Fruit fly (Drosophila melanogaster) whole organism, prepupa: Measurements from ENCODE around the gene Cdc45.
A peak's percentile ranks its signal among the peaks of the same experiment; 100 is the strongest.

ENCODE experiments used
- CG10631 ChIP-seq: fragments of 200-800 bp; sonication (Bioruptor generic); optimal IDR thresholded peaks from 2 replicates; lab custom pipeline; 2016; ENCODE audit warnings: missing biosample characterization, missing genetic modification characterization
- CG10669 ChIP-seq: fragments of 200-800 bp; sonication (Bioruptor generic); optimal IDR thresholded peaks from 3 replicates; lab custom pipeline; 2018; ENCODE audit warnings: missing biosample characterization, mild to moderate bottlenecking, missing genetic modification characterization, moderate library complexity
- CG11294 ChIP-seq: fragments of 200-800 bp; sonication (Bioruptor generic); IDR thresholded peaks from 2 replicates; pipeline ENCODE4 v1.3.6; 2022; ENCODE audit warnings: missing biosample characterization, missing genetic modification characterization
- CG11762 ChIP-seq: fragments of 200-800 bp; sonication (Bioruptor generic); optimal IDR thresholded peaks from 3 replicates; lab custom pipeline; 2016; ENCODE audit warnings: missing biosample characterization, missing genetic modification characterization; ENCODE audit not compliant: insufficient read depth
- CG11902 ChIP-seq: fragments of 200-800 bp; sonication (Bioruptor generic); optimal IDR thresholded peaks from 3 replicates; lab custom pipeline; 2016; ENCODE audit warnings: missing biosample characterization, missing genetic modification characterization
- CG15336 ChIP-seq: fragments of 200-800 bp; sonication (Bioruptor generic); IDR thresholded peaks from 2 replicates; pipeline ENCODE4 v1.3.6; 2022; ENCODE audit warnings: missing biosample characterization, missing genetic modification characterization
- CG1621 ChIP-seq: fragments of 200-800 bp; sonication (Bioruptor generic); optimal IDR thresholded peaks from 3 replicates; lab custom pipeline; 2018; ENCODE audit warnings: missing biosample characterization, mild to moderate bottlenecking, missing genetic modification characterization
- CG31627 ChIP-seq: fragments of 200-800 bp; sonication (Bioruptor generic); optimal IDR thresholded peaks from 3 replicates; lab custom pipeline; 2016; ENCODE audit warnings: missing biosample characterization, missing genetic modification characterization
- CG34406 ChIP-seq: fragments of 200-800 bp; sonication (Bioruptor generic); optimal IDR thresholded peaks from 3 replicates; lab custom pipeline; 2016; ENCODE audit warnings: missing biosample characterization, missing genetic modification characterization
- CG3919 ChIP-seq: fragments of 200-800 bp; sonication (Bioruptor generic); optimal IDR thresholded peaks from 3 replicates; lab custom pipeline; 2016; ENCODE audit warnings: missing biosample characterization, missing genetic modification characterization
- CG4318 ChIP-seq: fragments of 200-800 bp; sonication (Bioruptor generic); optimal IDR thresholded peaks from 3 replicates; lab custom pipeline; 2017; ENCODE audit warnings: missing biosample characterization, mild to moderate bottlenecking, missing genetic modification characterization
- CG6163 ChIP-seq: fragments of 200-800 bp; sonication (Bioruptor generic); IDR thresholded peaks from 3 replicates; pipeline ENCODE4 v1.3.6; 2022; ENCODE audit warnings: missing biosample characterization, missing genetic modification characterization
- CG6276 ChIP-seq: fragments of 200-800 bp; sonication (Bioruptor generic); optimal IDR thresholded peaks from 2 replicates; lab custom pipeline; 2017; ENCODE audit warnings: missing biosample characterization, mild to moderate bottlenecking, missing genetic modification characterization
- CG6792 ChIP-seq: fragments of 200-800 bp; sonication (Bioruptor generic); optimal IDR thresholded peaks from 3 replicates; lab custom pipeline; 2016; ENCODE audit warnings: missing biosample characterization, missing genetic modification characterization
- CG6808 ChIP-seq: fragments of 200-800 bp; sonication (Bioruptor generic); optimal IDR thresholded peaks from 3 replicates; lab custom pipeline; 2017; ENCODE audit warnings: missing biosample characterization, missing genetic modification characterization, mild to moderate bottlenecking, moderate library complexity, missing genetic modification reagents
- CG7368 ChIP-seq: fragments of 200-800 bp; sonication (Bioruptor generic); optimal IDR thresholded peaks from 3 replicates; lab custom pipeline; 2016; ENCODE audit warnings: missing biosample characterization, missing genetic modification characterization
- CG8119 ChIP-seq: fragments of 200-800 bp; sonication (Bioruptor generic); IDR thresholded peaks from 3 replicates; pipeline ENCODE4 v1.3.6; 2022; ENCODE audit warnings: missing biosample characterization, missing genetic modification characterization
- CG8632 ChIP-seq: fragments of 200-800 bp; sonication (Bioruptor generic); optimal IDR thresholded peaks from 3 replicates; lab custom pipeline; 2016; ENCODE audit warnings: missing biosample characterization, missing genetic modification characterization
- CG9139 ChIP-seq: fragments of 200-800 bp; sonication (Bioruptor generic); optimal IDR thresholded peaks from 3 replicates; lab custom pipeline; 2017; ENCODE audit warnings: missing biosample characterization, mild to moderate bottlenecking, missing genetic modification characterization
- Eip75B ChIP-seq: fragments of 200-800 bp; sonication (Bioruptor generic); optimal IDR thresholded peaks from 3 replicates; lab custom pipeline; 2016; ENCODE audit warnings: missing biosample characterization, missing genetic modification characterization
- Eip78C ChIP-seq: fragments of 200-800 bp; sonication (Bioruptor generic); peaks from one replicate; lab custom pipeline; 2016; ENCODE audit warnings: missing biosample characterization, missing genetic modification characterization
- Eip93F ChIP-seq: fragments of 200-800 bp; sonication (Bioruptor generic); optimal IDR thresholded peaks from 2 replicates; lab custom pipeline; 2016; ENCODE audit warnings: missing biosample characterization, mild to moderate bottlenecking, missing genetic modification characterization
- Ets21C ChIP-seq: fragments of 200-800 bp; sonication (Bioruptor generic); optimal IDR thresholded peaks from 3 replicates; lab custom pipeline; 2016; ENCODE audit warnings: missing biosample characterization, missing genetic modification characterization
- Ets96B ChIP-seq: fragments of 200-800 bp; optimal IDR thresholded peaks from 2 replicates; lab custom pipeline; 2019; ENCODE audit warnings: missing biosample characterization, mild to moderate bottlenecking, missing genetic modification characterization, moderate library complexity
- Hr38 ChIP-seq: sonication (Bioruptor generic); optimal IDR thresholded peaks from 2 replicates; lab custom pipeline; 2016; ENCODE audit warnings: missing biosample characterization, missing genetic modification characterization
- Hr4 ChIP-seq: fragments of 200-800 bp; sonication (Bioruptor generic); optimal IDR thresholded peaks from 3 replicates; lab custom pipeline; 2016; ENCODE audit warnings: missing biosample characterization, missing genetic modification characterization
- Lpt ChIP-seq: fragments of 200-800 bp; sonication (Bioruptor generic); optimal IDR thresholded peaks from 3 replicates; lab custom pipeline; 2016; ENCODE audit warnings: missing biosample characterization, missing genetic modification characterization
- OdsH ChIP-seq: fragments of 200-800 bp; sonication (Bioruptor generic); optimal IDR thresholded peaks from 3 replicates; lab custom pipeline; 2016; ENCODE audit warnings: missing biosample characterization, missing genetic modification characterization
- Smox ChIP-seq: fragments of 200-800 bp; sonication (Bioruptor generic); optimal IDR thresholded peaks from 3 replicates; lab custom pipeline; 2016; ENCODE audit warnings: missing biosample characterization, missing genetic modification characterization
- Sox102F ChIP-seq: fragments of 200-800 bp; sonication (Bioruptor generic); optimal IDR thresholded peaks from 2 replicates; lab custom pipeline; 2016; ENCODE audit warnings: missing biosample characterization, mild to moderate bottlenecking, missing genetic modification characterization
- Sox14 ChIP-seq: fragments of 200-800 bp; sonication (Bioruptor generic); optimal IDR thresholded peaks from 3 replicates; lab custom pipeline; 2016; ENCODE audit warnings: missing biosample characterization, missing genetic modification characterization
- Sox15 ChIP-seq: fragments of 200-800 bp; sonication (Bioruptor generic); optimal IDR thresholded peaks from 3 replicates; lab custom pipeline; 2016; ENCODE audit warnings: missing biosample characterization, missing genetic modification characterization
- achi ChIP-seq: fragments of 200-800 bp; sonication (Bioruptor generic); optimal IDR thresholded peaks from 3 replicates; lab custom pipeline; 2016; ENCODE audit warnings: missing biosample characterization, missing genetic modification characterization
- acj6 ChIP-seq: fragments of 200-800 bp; sonication (Bioruptor generic); optimal IDR thresholded peaks from 3 replicates; lab custom pipeline; 2016; ENCODE audit warnings: missing biosample characterization, missing genetic modification characterization
- cyc ChIP-seq: fragments of 200-800 bp; sonication (Bioruptor generic); optimal IDR thresholded peaks from 3 replicates; lab custom pipeline; 2016; ENCODE audit warnings: missing biosample characterization, missing genetic modification characterization
- dac ChIP-seq: fragments of 200-800 bp; sonication (Bioruptor generic); optimal IDR thresholded peaks from 2 replicates; lab custom pipeline; 2017; ENCODE audit warnings: missing biosample characterization, mild to moderate bottlenecking, missing genetic modification characterization
- dsx ChIP-seq: fragments of 200-800 bp; optimal IDR thresholded peaks from 3 replicates; lab custom pipeline; 2019; ENCODE audit warnings: missing biosample characterization, mild to moderate bottlenecking, missing genetic modification characterization, moderate library complexity; ENCODE audit not compliant: poor library complexity, severe bottlenecking
- eg ChIP-seq: fragments of 200-800 bp; sonication (Bioruptor generic); IDR thresholded peaks from 3 replicates; pipeline ENCODE4 v1.3.6; 2022; ENCODE audit warnings: missing biosample characterization, missing genetic modification characterization
- esn ChIP-seq: fragments of 200-800 bp; sonication (Bioruptor generic); optimal IDR thresholded peaks from 2 replicates; lab custom pipeline; 2016; ENCODE audit warnings: missing biosample characterization, mild to moderate bottlenecking, missing genetic modification characterization, moderate library complexity
- fd59A ChIP-seq: fragments of 200-800 bp; sonication (Bioruptor generic); optimal IDR thresholded peaks from 2 replicates; lab custom pipeline; 2017; ENCODE audit warnings: missing biosample characterization, mild to moderate bottlenecking, missing genetic modification characterization, missing genetic modification reagents
- fd85E ChIP-seq: fragments of 200-800 bp; sonication (Bioruptor generic); optimal IDR thresholded peaks from 3 replicates; lab custom pipeline; 2016; ENCODE audit warnings: missing biosample characterization, missing genetic modification characterization
- fkh ChIP-seq: fragments of 200-800 bp; sonication (Bioruptor generic); optimal IDR thresholded peaks from 3 replicates; lab custom pipeline; 2017; ENCODE audit warnings: missing biosample characterization, mild to moderate bottlenecking, missing genetic modification characterization, moderate library complexity
- net ChIP-seq: fragments of 200-800 bp; sonication (Bioruptor generic); optimal IDR thresholded peaks from 3 replicates; lab custom pipeline; 2016; ENCODE audit warnings: missing biosample characterization, missing genetic modification characterization
- pdm3 ChIP-seq: fragments of 200-800 bp; sonication (Bioruptor generic); optimal IDR thresholded peaks from 3 replicates; lab custom pipeline; 2016; ENCODE audit warnings: missing biosample characterization, missing genetic modification characterization
- salr ChIP-seq, 2 experiments: fragments of 200-800 bp; sonication (Bioruptor generic); optimal IDR thresholded peaks; 3 replicates each; lab custom pipeline; 2016 to 2018; ENCODE audit warnings: missing biosample characterization in 2 of 2, missing genetic modification characterization in 2 of 2, mild to moderate bottlenecking in 1 of 2
- ss ChIP-seq, 2 experiments: fragments of 200-800 bp; sonication (Bioruptor generic); optimal IDR thresholded peaks; 2 replicates in 1 of 2; 3 replicates in 1 of 2; lab custom pipeline; 2017 to 2018; ENCODE audit warnings: mild to moderate bottlenecking in 2 of 2, missing biosample characterization in 2 of 2, missing genetic modification characterization in 2 of 2, moderate library complexity in 1 of 2
- svp ChIP-seq: fragments of 200-800 bp; sonication (Bioruptor generic); peaks from one replicate; lab custom pipeline; 2016; ENCODE audit warnings: missing biosample characterization, missing genetic modification characterization
- topi ChIP-seq: fragments of 200-800 bp; sonication (Bioruptor generic); optimal IDR thresholded peaks from 3 replicates; lab custom pipeline; 2016; ENCODE audit warnings: missing biosample characterization, missing genetic modification characterization

Cdc45 gene

DNA sequence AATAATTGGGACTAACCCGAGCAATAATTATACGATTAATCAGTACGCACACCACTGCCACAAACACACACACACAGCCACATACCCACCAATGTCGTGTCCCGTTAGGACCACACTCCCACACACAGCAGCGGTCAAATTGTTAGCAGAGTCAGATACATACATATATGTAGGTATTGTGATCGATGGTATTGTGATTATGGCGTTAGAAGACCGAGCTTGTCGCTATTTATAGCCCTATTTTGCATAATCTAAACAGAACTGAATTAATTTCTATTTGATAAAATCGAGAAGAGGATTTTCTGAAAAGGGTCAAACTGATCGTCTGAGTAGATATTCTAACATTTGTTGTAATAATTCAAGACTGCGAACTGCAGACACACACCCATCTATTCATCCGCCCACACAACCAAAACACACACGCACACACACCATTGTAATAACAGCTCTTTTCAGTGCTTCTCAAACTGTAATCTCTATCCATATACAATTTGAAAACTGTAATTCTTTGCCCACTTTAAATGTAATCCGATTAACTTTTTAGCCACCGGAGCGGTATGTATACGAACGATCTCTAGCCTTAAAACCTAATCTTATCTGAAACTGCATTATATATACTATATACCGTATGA, 11.2 kb upstream of the Cdc45 start (continued):
- TF ChIP-seq CG10669 (peak; percentile 30), CG31627 (GFP tag; lab: Kevin White, UChicago) (peak; percentile 42), svp (peak; percentile 69), Sox102F (GFP tag; lab: Kevin White, UChicago) (peak; percentile 45), CG34406 (GFP tag; lab: Kevin White, UChicago) (peak; percentile 28), Eip93F (GFP tag; lab: Kevin White, UChicago) (no peak), esn (GFP tag; lab: Kevin White, UChicago) (peak; percentile 47), CG9139 (GFP tag; lab: Kevin White, UChicago) (no peak), CG1621 (tag; lab: Kevin White, UChicago) (no peak), pdm3 (peak; percentile 14), net (no peak), CG4318 (no peak), CG10631 (peak; percentile 25), salr (GFP tag; optimal IDR thresholded peaks at IDR 0.05; lab: Kevin White, UChicago) (peak in 1 of 2 experiments; percentile 35), OdsH (GFP tag; lab: Kevin White, UChicago) (peak; percentile 26), CG11902 (GFP tag; lab: Kevin White, UChicago) (no peak), Ets96B (tag; lab: Kevin White, UChicago) (peak; percentile 17)

DNA sequence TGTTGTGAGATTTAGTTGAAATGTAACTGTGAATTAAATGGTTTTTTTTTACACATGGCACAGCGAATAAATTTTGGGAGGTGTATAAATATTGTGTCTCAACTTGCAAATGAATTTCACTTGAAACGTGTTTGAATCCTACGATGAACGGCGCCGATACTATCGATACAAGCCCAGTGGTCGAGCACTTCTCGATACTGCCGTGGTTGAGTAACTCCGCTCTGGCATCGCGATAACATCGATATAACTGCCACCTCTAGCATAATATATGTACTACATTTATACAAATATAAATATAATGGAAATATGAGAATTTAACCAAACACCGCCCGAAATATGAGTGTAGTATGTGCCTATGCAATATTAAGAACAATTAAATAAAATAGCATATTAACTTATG, 2.7 kb upstream of the Cdc45 start:
- TF ChIP-seq topi (GFP tag; lab: Kevin White, UChicago) (peak; percentile 23), fd59A (GFP tag; lab: Kevin White, UChicago) (no peak), Ets21C (GFP tag; lab: Kevin White, UChicago) (no peak), CG10669 (no peak), Eip75B (GFP tag; lab: Kevin White, UChicago) (no peak), CG10631 (no peak), Lpt (GFP tag; lab: Kevin White, UChicago) (no peak), CG8119 (GFP tag; lab: Robert Waterston, UW) (no peak), Hr38 (GFP tag; lab: Kevin White, UChicago) (no peak), eg (GFP tag; lab: Robert Waterston, UW) (no peak), CG11294 (GFP tag; lab: Robert Waterston, UW) (no peak), Eip93F (GFP tag; lab: Kevin White, UChicago) (no peak), CG15336 (no peak), CG34406 (GFP tag; lab: Kevin White, UChicago) (no peak), fkh (GFP tag; lab: Kevin White, UChicago) (no peak), CG6808 (GFP tag; lab: Kevin White, UChicago) (no peak), achi (no peak), CG8632 (GFP tag; lab: Kevin White, UChicago) (no peak), CG11762 (GFP tag; lab: Kevin White, UChicago) (no peak), OdsH (GFP tag; lab: Kevin White, UChicago) (no peak), CG6792 (GFP tag; lab: Kevin White, UChicago) (no peak), dsx (GFP tag; lab: Kevin White, UChicago) (no peak), CG4318 (no peak), Hr4 (no peak), CG3919 (GFP tag; lab: Kevin White, UChicago) (peak; percentile 21), CG31627 (GFP tag; lab: Kevin White, UChicago) (peak; percentile 39), salr (GFP tag; optimal IDR thresholded peaks at IDR 0.05; lab: Kevin White, UChicago) (no peak), Eip78C (GFP tag; lab: Kevin White, UChicago) (peak; percentile 25), Sox15 (GFP tag; lab: Kevin White, UChicago) (no peak), cyc (GFP tag; lab: Kevin White, UChicago) (peak; percentile 18), dac (GFP tag; lab: Kevin White, UChicago) (no peak), CG11902 (GFP tag; lab: Kevin White, UChicago) (no peak), Ets96B (tag; lab: Kevin White, UChicago) (no peak), fd85E (GFP tag; lab: Kevin White, UChicago) (no peak), CG1621 (tag; lab: Kevin White, UChicago) (peak; percentile 56), CG7368 (GFP tag; lab: Kevin White, UChicago) (no peak), CG9139 (GFP tag; lab: Kevin White, UChicago) (no peak), ss (GFP tag; optimal IDR thresholded peaks at IDR 0.05; lab: Kevin White, UChicago) (no peak), CG6163 (GFP tag; lab: Robert Waterston, UW) (no peak), acj6 (GFP tag; lab: Kevin White, UChicago) (no peak), svp (peak; percentile 66), CG6276 (GFP tag; lab: Kevin White, UChicago) (no peak), Sox14 (GFP tag; lab: Kevin White, UChicago) (peak; percentile 6), Smox (GFP tag; lab: Kevin White, UChicago) (no peak), net (no peak)
